Worm (Caenorhabditis elegans) whole organism, L1 larva: ENCODE measurements around the gene abhd-14.

Experiments used
- dpl-1 ChIP-seq, 3 experiments: fragments of 150-350 bp in 2 of 3; sonication (generic microtip) in 1 of 3; optimal IDR thresholded peaks; 2 replicates each; lab custom pipeline; 2014 to 2017; ENCODE audit warnings: missing biosample characterization in 3 of 3, missing genetic modification characterization in 3 of 3, missing genetic modification reagents in 3 of 3
- hlh-17 ChIP-seq: fragments of 200-800 bp; sonication (Bioruptor generic); optimal IDR thresholded peaks from 2 replicates; lab custom pipeline; 2018; ENCODE audit warnings: missing genetic modification characterization, mild to moderate bottlenecking, missing compliant biosample characterization, moderate library complexity, borderline replicate concordance
- nhr-28 ChIP-seq: fragments of 150-350 bp; optimal IDR thresholded peaks from 2 replicates; lab custom pipeline; 2014; ENCODE audit warnings: missing biosample characterization, missing genetic modification characterization
- sptf-1 ChIP-seq: fragments of 150-350 bp; optimal IDR thresholded peaks from 2 replicates; lab custom pipeline; 2014; ENCODE audit warnings: missing biosample characterization, missing genetic modification characterization
- unc-30 ChIP-seq: sonication (generic microtip); optimal IDR thresholded peaks from 2 replicates; lab custom pipeline; 2017; ENCODE audit warnings: missing biosample characterization, missing genetic modification characterization
- zag-1 ChIP-seq: fragments of 150-350 bp; optimal IDR thresholded peaks from 2 replicates; lab custom pipeline; 2014; ENCODE audit warnings: missing biosample characterization, missing genetic modification characterization

- TF ChIP-seq unc-30 (no peak), sptf-1 (tag; lab: Kevin White, UChicago) (no peak), zag-1 (no peak), hlh-17 (GFP tag; lab: Kevin White, UChicago) (no peak), nhr-28 (tag; lab: Kevin White, UChicago) (no peak), dpl-1 (GFP tag; optimal IDR thresholded peaks at IDR 0.05; lab: Kevin White, UChicago) (no peak)
These were observed 38.9 kb upstream of the abhd-14 start for ce11 chrIV:1068730-1069244.
